Worm (Caenorhabditis elegans) whole organism, L4 larva: ENCODE measurements around the gene dnj-19.

Experiments
- hlh-30 ChIP-seq: sonication (generic microtip); optimal IDR thresholded peaks from 2 replicates; lab custom pipeline; 2017; ENCODE audit warnings: antibody characterized with exemption, mild to moderate bottlenecking, missing genetic modification characterization, missing compliant biosample characterization; ENCODE audit not compliant: insufficient read depth
- nhr-28 ChIP-seq: fragments of 150-350 bp; optimal IDR thresholded peaks from 2 replicates; lab custom pipeline; 2014; ENCODE audit warnings: missing biosample characterization, missing genetic modification characterization
- pqm-1 ChIP-seq: sonication (generic microtip); optimal IDR thresholded peaks from 2 replicates; lab custom pipeline; 2017; ENCODE audit warnings: missing biosample characterization, missing genetic modification characterization
- snpc-4 ChIP-seq: fragments of 150-350 bp; optimal IDR thresholded peaks from 2 replicates; lab custom pipeline; 2014; ENCODE audit warnings: missing biosample characterization, missing genetic modification characterization

DNA sequence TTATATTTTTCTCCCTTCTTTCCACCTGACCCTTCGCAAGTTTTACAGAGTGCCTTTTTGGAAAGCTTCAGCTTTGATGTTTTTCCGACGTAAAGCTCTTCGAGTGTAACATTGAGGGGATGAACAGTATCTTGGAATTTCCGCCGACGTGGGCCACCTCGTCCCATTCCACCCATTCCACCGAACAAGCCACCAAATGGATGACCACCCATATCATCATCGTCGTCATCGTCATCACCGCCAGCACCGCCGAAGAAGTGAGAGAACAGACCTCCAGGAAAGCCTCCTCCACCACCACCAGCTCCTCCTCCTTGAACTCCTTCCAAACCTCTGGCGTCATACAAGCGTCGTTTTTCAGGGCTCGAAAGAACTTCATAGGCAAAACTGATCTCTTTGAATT is 362 bp downstream of the dnj-19 start:
- TF ChIP-seq nhr-28 (no peak), snpc-4 (tag; lab: Kevin White, UChicago) (no peak), pqm-1 (tag; lab: Kevin White, UChicago) (no peak), hlh-30 (tag; lab: Kevin White, UChicago) (no peak)
